Worm (Caenorhabditis elegans): ENCODE results near the gene Y62F5A.10.

Y62F5A.10 gene

DNA sequence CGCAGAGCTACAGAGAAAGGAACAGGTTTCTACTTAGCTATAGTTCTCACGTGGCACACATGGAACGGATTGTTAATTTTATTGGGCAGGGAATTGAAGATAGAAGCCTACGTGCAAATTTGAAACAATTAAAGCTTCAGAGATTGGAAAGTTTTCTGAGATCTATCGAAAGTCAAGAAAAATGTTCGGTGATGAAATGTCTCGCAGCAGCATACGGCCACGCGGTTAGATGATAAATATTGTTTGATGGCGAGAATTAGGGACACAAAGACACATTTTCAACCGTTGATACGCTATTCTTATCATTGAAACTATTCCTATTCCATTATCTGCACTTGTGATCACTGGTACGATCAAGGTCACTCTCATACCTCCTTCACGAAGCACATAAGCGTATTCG, 48.9 kb upstream of the Y62F5A.10 start (continued):
- TF ChIP-seq F49E8.2 (tag; optimal IDR thresholded peaks at IDR 0.05; ENCODE audit: borderline replicate concordance): no peak
- TF ChIP-seq mdl-1 (tag; optimal IDR thresholded peaks at IDR 0.05): peak; percentile 14 to 83
- no peak for TF ChIP-seq ctbp-1 (GFP tag; IDR thresholded peaks at IDR 0.05)
- TF ChIP-seq lir-3 (tag; optimal IDR thresholded peaks at IDR 0.05): no peak
- peak; percentile 85 for TF ChIP-seq dmd-6 (GFP tag; IDR thresholded peaks at IDR 0.05)

DNA sequence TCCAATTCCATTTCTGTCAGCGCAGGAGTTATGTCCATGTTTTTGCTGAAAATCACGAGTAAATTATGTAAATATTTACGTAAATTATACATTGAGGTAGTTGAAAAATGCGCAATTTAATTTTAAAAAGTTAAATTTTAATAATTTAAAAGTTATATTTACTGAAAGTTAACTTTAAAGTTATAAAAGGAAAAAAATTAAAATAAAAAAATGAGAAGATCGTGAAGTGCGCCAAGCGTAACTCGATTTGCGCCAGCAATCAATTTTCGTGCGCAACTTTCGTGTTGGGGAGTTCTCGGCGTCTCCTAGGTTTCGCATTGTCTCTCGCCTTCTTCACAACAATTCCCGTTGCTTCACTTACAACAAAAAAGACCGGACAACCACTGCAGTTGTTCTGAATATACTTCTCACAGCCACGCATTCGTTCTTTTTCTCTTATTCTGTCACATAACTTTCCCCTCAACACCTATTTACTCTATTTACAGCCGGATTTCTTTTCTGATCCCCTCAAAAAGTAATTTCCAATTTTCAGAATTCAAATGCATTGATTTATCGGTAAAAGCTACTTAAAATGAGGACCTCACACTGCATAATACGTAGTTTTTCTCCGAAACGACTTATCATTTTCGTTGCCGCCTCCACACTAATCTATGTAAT, 47.7 kb upstream of the Y62F5A.10 start, which contains the start of the genes metl-1 and W02B12.11:
Gene metl-1, minus strand, starts transcription at position 51 of the 657 bp plus-strand sequence.
Gene W02B12.11, plus strand, starts transcription at position 337 of the 657 bp plus-strand sequence.
- TF ChIP-seq Y5F2A.4 (GFP tag; optimal IDR thresholded peaks at IDR 0.05): no peak
- TF ChIP-seq nhr-76 (tag; optimal IDR thresholded peaks at IDR 0.05): no peak
- TF ChIP-seq daf-8 (GFP tag; IDR thresholded peaks at IDR 0.05): no peak
- no peak for TF ChIP-seq madf-5 (GFP tag; IDR thresholded peaks at IDR 0.05)
- TF ChIP-seq daf-16 (GFP tag; optimal IDR thresholded peaks at IDR 0.05): peak in 1 of 2 experiments; percentile 35
- peak; percentile 79 for TF ChIP-seq daf-16 (tag; optimal IDR thresholded peaks at IDR 0.05)
- TF ChIP-seq nhr-25 (tag; optimal IDR thresholded peaks at IDR 0.05; ENCODE audit: borderline replicate concordance, insufficient read depth): peak; percentile 65
- peak; percentile 53 for TF ChIP-seq F10B5.3 (tag; optimal IDR thresholded peaks at IDR 0.05)
- TF ChIP-seq skn-1 (tag; optimal IDR thresholded peaks at IDR 0.05): no peak
- TF ChIP-seq saeg-2 (GFP tag; IDR thresholded peaks at IDR 0.05): 0 out of 2 replicates have a peak, but pooled peaks have one; percentile 66
- TF ChIP-seq nhr-10 (tag; optimal IDR thresholded peaks at IDR 0.05): no peak
- peak; percentile 31 for TF ChIP-seq aha-1 (tag)
- peak; percentile 68 for TF ChIP-seq nhr-48 (tag; optimal IDR thresholded peaks at IDR 0.05)
- TF ChIP-seq set-16 (GFP tag; IDR thresholded peaks at IDR 0.05): peak; percentile 32; the same call in 1 of the 2 replicates
- TF ChIP-seq F37D6.2 (tag; optimal IDR thresholded peaks at IDR 0.05): peak; percentile 45
- no peak for TF ChIP-seq ztf-11 (tag; optimal IDR thresholded peaks at IDR 0.05)
- TF ChIP-seq vab-7 (GFP tag; IDR thresholded peaks at IDR 0.05): no peak
- peak; percentile 88 for TF ChIP-seq nhr-102 (tag; optimal IDR thresholded peaks at IDR 0.05)
- TF ChIP-seq mes-2 (tag; optimal IDR thresholded peaks at IDR 0.05; ENCODE audit: poor library complexity, severe bottlenecking): peak; percentile 93
- no peak for TF ChIP-seq F26F4.8 (GFP tag; conservative IDR thresholded peaks at IDR 0.05)
- peak; percentile 25 for TF ChIP-seq ama-1 (optimal IDR thresholded peaks at IDR 0.05)
- peak; percentile 92 for TF ChIP-seq T26A8.4 (GFP tag; IDR thresholded peaks at IDR 0.05)
- TF ChIP-seq zip-2 (tag; optimal IDR thresholded peaks at IDR 0.05): peak; percentile 6
- TF ChIP-seq lin-1 (GFP tag; IDR thresholded peaks at IDR 0.05): peak; percentile 66
- 0 out of 2 replicates have a peak, but pooled peaks have one; percentile 44 for TF ChIP-seq zfp-3 (GFP tag; conservative IDR thresholded peaks at IDR 0.05)
- no peak for TF ChIP-seq nhr-42 (GFP tag; IDR thresholded peaks at IDR 0.05)
- TF ChIP-seq gei-8 (GFP tag; optimal IDR thresholded peaks at IDR 0.05): no peak
- no peak for TF ChIP-seq lin-13 (GFP tag; optimal IDR thresholded peaks at IDR 0.05)
- TF ChIP-seq F44E2.7 (GFP tag; IDR thresholded peaks at IDR 0.05): no peak
- TF ChIP-seq zip-11 (GFP tag; IDR thresholded peaks at IDR 0.05): no peak
- TF ChIP-seq mxl-2 (GFP tag; conservative IDR thresholded peaks at IDR 0.05): no peak
- peak; percentile 60; the same call in 1 of the 2 replicates for TF ChIP-seq lim-7 (GFP tag; IDR thresholded peaks at IDR 0.05)
- TF ChIP-seq hmg-1.1 (GFP tag; IDR thresholded peaks at IDR 0.05): peak; percentile 87
- TF ChIP-seq fos-1 (tag; optimal IDR thresholded peaks at IDR 0.05): no peak
- no peak for TF ChIP-seq aly-2 (tag; optimal IDR thresholded peaks at IDR 0.05)
- no peak for TF ChIP-seq D1046.2 (GFP tag; IDR thresholded peaks at IDR 0.05)
- TF ChIP-seq ceh-28 (tag; optimal IDR thresholded peaks at IDR 0.05): no peak
- TF ChIP-seq ceh-62 (tag; optimal IDR thresholded peaks at IDR 0.05): no peak
- peak; percentile 52 to 90 for TF ChIP-seq lsy-2 (tag; optimal IDR thresholded peaks at IDR 0.05)
- TF ChIP-seq dmd-9 (GFP tag; IDR thresholded peaks at IDR 0.05): no peak
- TF ChIP-seq ZK546.5 (tag; optimal IDR thresholded peaks at IDR 0.05): no peak
- no peak for TF ChIP-seq nhr-28 (tag; optimal IDR thresholded peaks at IDR 0.05)
- TF ChIP-seq fkh-10 (GFP tag; optimal IDR thresholded peaks at IDR 0.05): no peak
- TF ChIP-seq tag-97 (GFP tag; IDR thresholded peaks at IDR 0.05): no peak
- no peak for TF ChIP-seq snpc-4 (tag; optimal IDR thresholded peaks at IDR 0.05)
